Fruit fly (Drosophila melanogaster) whole organism, embryonic: ENCODE data around the gene amn.
A peak's percentile ranks its signal among the peaks of the same experiment; 100 is the strongest.

Experiments used
- Bteb2 ChIP-seq: fragments of 200-800 bp; sonication (Bioruptor generic); optimal IDR thresholded peaks from 2 replicates; lab custom pipeline; 2016; ENCODE audit warnings: missing biosample characterization, missing genetic modification characterization
- CG1024 ChIP-seq: fragments of 200-800 bp; sonication (Bioruptor generic); IDR thresholded peaks from 2 replicates; pipeline ENCODE4 v1.3.6; 2022; ENCODE audit warnings: missing biosample characterization, missing genetic modification characterization
- CG10267 ChIP-seq: fragments of 200-800 bp; sonication (Bioruptor generic); optimal IDR thresholded peaks from 2 replicates; lab custom pipeline; 2018; ENCODE audit warnings: missing biosample characterization, mild to moderate bottlenecking, missing genetic modification characterization, moderate library complexity
- CG10321 ChIP-seq: fragments of 200-800 bp; sonication (Bioruptor generic); IDR thresholded peaks from 2 replicates; pipeline ENCODE4 v1.3.6; 2022; ENCODE audit warnings: missing biosample characterization, missing genetic modification characterization
- CG13624 ChIP-seq: fragments of 200-800 bp; sonication (Bioruptor generic); optimal IDR thresholded peaks from 2 replicates; lab custom pipeline; 2016; ENCODE audit warnings: missing biosample characterization, missing genetic modification characterization
- CG14441 ChIP-seq: fragments of 200-800 bp; sonication (Bioruptor generic); IDR thresholded peaks from 2 replicates; pipeline ENCODE4 v1.3.6; 2022; ENCODE audit warnings: missing biosample characterization, missing genetic modification characterization
- CG14710 ChIP-seq: fragments of 200-800 bp; sonication (Bioruptor generic); optimal IDR thresholded peaks from 3 replicates; lab custom pipeline; 2019; ENCODE audit warnings: missing biosample characterization, mild to moderate bottlenecking, missing genetic modification characterization, moderate library complexity
- CG1647 ChIP-seq: fragments of 200-800 bp; sonication (Bioruptor generic); optimal IDR thresholded peaks from 3 replicates; lab custom pipeline; 2016; ENCODE audit warnings: missing biosample characterization, missing genetic modification characterization
- CG17612 ChIP-seq: fragments of 200-800 bp; sonication (Bioruptor generic); IDR thresholded peaks from 2 replicates; pipeline ENCODE4 v1.3.6; 2022; ENCODE audit warnings: missing biosample characterization, missing genetic modification characterization
- CG18599 ChIP-seq: fragments of 200-800 bp; sonication (Bioruptor generic); optimal IDR thresholded peaks from 3 replicates; lab custom pipeline; 2017; ENCODE audit warnings: missing biosample characterization, missing genetic modification characterization, mild to moderate bottlenecking, moderate library complexity, missing genetic modification reagents
- CG2712 ChIP-seq: fragments of 200-800 bp; optimal IDR thresholded peaks from 3 replicates; lab custom pipeline; 2019; ENCODE audit warnings: missing biosample characterization, mild to moderate bottlenecking, missing genetic modification characterization, moderate library complexity
- CG33213 ChIP-seq: fragments of 200-800 bp; sonication (Bioruptor generic); optimal IDR thresholded peaks from 3 replicates; lab custom pipeline; 2016; ENCODE audit warnings: missing biosample characterization, missing genetic modification characterization
- CG4328 ChIP-seq: fragments of 200-800 bp; sonication (Bioruptor generic); optimal IDR thresholded peaks from 3 replicates; lab custom pipeline; 2017; ENCODE audit warnings: missing biosample characterization, missing genetic modification reagents, missing genetic modification characterization
- CG43689 ChIP-seq: fragments of 200-800 bp; sonication (Bioruptor generic); IDR thresholded peaks from 2 replicates; pipeline ENCODE4 v1.3.6; 2022; ENCODE audit warnings: missing biosample characterization, missing genetic modification characterization
- CG4820 ChIP-seq: fragments of 200-800 bp; sonication (Bioruptor generic); optimal IDR thresholded peaks from 3 replicates; lab custom pipeline; 2016; ENCODE audit warnings: missing biosample characterization, missing genetic modification characterization
- CG5245 ChIP-seq: fragments of 200-800 bp; sonication (Bioruptor generic); optimal IDR thresholded peaks from 3 replicates; lab custom pipeline; 2016; ENCODE audit warnings: missing biosample characterization, missing genetic modification characterization
- CG6683 ChIP-seq: fragments of 200-800 bp; sonication (Bioruptor generic); optimal IDR thresholded peaks from 2 replicates; lab custom pipeline; 2017; ENCODE audit warnings: missing biosample characterization, mild to moderate bottlenecking, missing genetic modification characterization, missing genetic modification reagents
- CG6791 ChIP-seq: fragments of 200-800 bp; sonication (Bioruptor generic); IDR thresholded peaks from 3 replicates; pipeline ENCODE4 v1.3.6; 2022; ENCODE audit warnings: missing biosample characterization, missing genetic modification characterization; ENCODE audit not compliant: partially characterized antibody
- CG7987 ChIP-seq: fragments of 200-800 bp; sonication (Bioruptor generic); optimal IDR thresholded peaks from 2 replicates; lab custom pipeline; 2018; ENCODE audit warnings: missing biosample characterization, mild to moderate bottlenecking, missing genetic modification characterization, moderate library complexity
- D ChIP-seq, 2 experiments: fragments of 200-800 bp in 1 of 2; fragments of >200 bp in 1 of 2; sonication (Bioruptor generic) in 1 of 2; optimal IDR thresholded peaks; 2 replicates in 1 of 2; 3 replicates in 1 of 2; lab custom pipeline; 2017; ENCODE audit warnings: mild to moderate bottlenecking in 1 of 2, missing biosample characterization in 1 of 2, missing genetic modification characterization in 1 of 2, missing genetic modification reagents in 1 of 2
- Dad ChIP-seq: fragments of 200-800 bp; sonication (Bioruptor generic); optimal IDR thresholded peaks from 3 replicates; lab custom pipeline; 2016; ENCODE audit warnings: missing biosample characterization, missing genetic modification characterization
- Doc3 ChIP-seq: fragments of 200-800 bp; sonication (Bioruptor generic); IDR thresholded peaks from 3 replicates; pipeline ENCODE4 v1.3.6; 2022; ENCODE audit warnings: missing biosample characterization, missing genetic modification characterization; ENCODE audit not compliant: partially characterized antibody
- HmgZ ChIP-seq: fragments of 200-800 bp; sonication (Bioruptor generic); optimal IDR thresholded peaks from 2 replicates; lab custom pipeline; 2018; ENCODE audit warnings: missing biosample characterization, mild to moderate bottlenecking, missing genetic modification characterization
- Hr3 ChIP-seq: fragments of 200-800 bp; sonication (Bioruptor generic); optimal IDR thresholded peaks from 3 replicates; lab custom pipeline; 2016; ENCODE audit warnings: missing biosample characterization, missing genetic modification characterization
- Hsf ChIP-seq: fragments of 200-800 bp; sonication (Bioruptor generic); optimal IDR thresholded peaks from 3 replicates; lab custom pipeline; 2016; ENCODE audit warnings: missing biosample characterization, missing genetic modification characterization
- Kr ChIP-seq: fragments of 200-800 bp; sonication (Bioruptor generic); optimal IDR thresholded peaks from 2 replicates; lab custom pipeline; 2017; ENCODE audit warnings: missing biosample characterization, mild to moderate bottlenecking, missing genetic modification characterization
- Nf-YC ChIP-seq: fragments of 200-800 bp; optimal IDR thresholded peaks from 3 replicates; lab custom pipeline; 2019; ENCODE audit warnings: missing biosample characterization, mild to moderate bottlenecking, missing genetic modification characterization, moderate library complexity
- Opbp ChIP-seq: fragments of 200-800 bp; sonication (Bioruptor generic); IDR thresholded peaks from 3 replicates; pipeline ENCODE4 v1.3.6; 2022; ENCODE audit warnings: missing biosample characterization, missing genetic modification characterization; ENCODE audit not compliant: partially characterized antibody
- Optix ChIP-seq: fragments of 200-800 bp; sonication (Bioruptor generic); IDR thresholded peaks from 3 replicates; pipeline ENCODE4 v1.3.6; 2022; ENCODE audit warnings: missing biosample characterization, missing genetic modification characterization
- Poxn ChIP-seq: fragments of 200-800 bp; sonication (Bioruptor generic); IDR thresholded peaks from 2 replicates; pipeline ENCODE4 v1.3.6; 2022; ENCODE audit warnings: missing biosample characterization, missing genetic modification characterization
- Ssrp ChIP-seq: fragments of 200-800 bp; sonication (Bioruptor generic); optimal IDR thresholded peaks from 2 replicates; lab custom pipeline; 2018; ENCODE audit warnings: missing biosample characterization, mild to moderate bottlenecking, missing genetic modification characterization, moderate library complexity
- ab ChIP-seq: fragments of 200-800 bp; sonication (Bioruptor generic); optimal IDR thresholded peaks from 2 replicates; lab custom pipeline; 2016; ENCODE audit warnings: missing biosample characterization, missing genetic modification characterization
- bigmax ChIP-seq: fragments of 200-800 bp; sonication (Bioruptor generic); optimal IDR thresholded peaks from 2 replicates; lab custom pipeline; 2018; ENCODE audit warnings: missing biosample characterization, mild to moderate bottlenecking, missing genetic modification characterization
- danr ChIP-seq: fragments of 200-800 bp; sonication (Bioruptor generic); IDR thresholded peaks from 2 replicates; pipeline ENCODE4 v1.3.6; 2022; ENCODE audit warnings: missing biosample characterization, missing genetic modification characterization
- emc ChIP-seq: fragments of 200-800 bp; sonication (Bioruptor generic); optimal IDR thresholded peaks from 2 replicates; lab custom pipeline; 2016; ENCODE audit warnings: missing biosample characterization, missing genetic modification characterization
- grn ChIP-seq: fragments of 200-800 bp; sonication (Bioruptor generic); optimal IDR thresholded peaks from 3 replicates; lab custom pipeline; 2017; ENCODE audit warnings: missing biosample characterization, missing genetic modification characterization
- kah ChIP-seq: fragments of 200-800 bp; sonication (Bioruptor generic); optimal IDR thresholded peaks from 2 replicates; lab custom pipeline; 2018; ENCODE audit warnings: missing biosample characterization, mild to moderate bottlenecking, missing genetic modification characterization
- nerfin-1 ChIP-seq: fragments of 200-800 bp; sonication (Bioruptor generic); optimal IDR thresholded peaks from 3 replicates; lab custom pipeline; 2019; ENCODE audit warnings: missing biosample characterization, mild to moderate bottlenecking, missing genetic modification characterization, moderate library complexity
- nerfin-2 ChIP-seq: fragments of 200-800 bp; sonication (Bioruptor generic); IDR thresholded peaks from 2 replicates; pipeline ENCODE4 v1.3.6; 2022; ENCODE audit warnings: missing biosample characterization, missing genetic modification characterization; ENCODE audit not compliant: partially characterized antibody
- peb ChIP-seq: fragments of 200-800 bp; sonication (Bioruptor generic); IDR thresholded peaks from 2 replicates; pipeline ENCODE4 v1.3.6; 2022; ENCODE audit warnings: missing biosample characterization, missing genetic modification characterization
- repo ChIP-seq: fragments of 200-800 bp; sonication (Bioruptor generic); optimal IDR thresholded peaks from 2 replicates; lab custom pipeline; 2016; ENCODE audit warnings: missing biosample characterization, missing genetic modification characterization
- rib ChIP-seq: fragments of 200-800 bp; sonication (Bioruptor generic); IDR thresholded peaks from 2 replicates; pipeline ENCODE4 v1.3.6; 2022; ENCODE audit warnings: missing biosample characterization, missing genetic modification characterization
- ro ChIP-seq: fragments of 200-800 bp; sonication (Bioruptor generic); IDR thresholded peaks from 2 replicates; pipeline ENCODE4 v1.3.6; 2022; ENCODE audit warnings: missing biosample characterization, missing genetic modification characterization
- run ChIP-seq: fragments of 200-800 bp; sonication (Bioruptor generic); optimal IDR thresholded peaks from 3 replicates; lab custom pipeline; 2018; ENCODE audit warnings: missing biosample characterization, mild to moderate bottlenecking, missing genetic modification characterization
- salm ChIP-seq: fragments of 200-800 bp; sonication (Bioruptor generic); optimal IDR thresholded peaks from 2 replicates; lab custom pipeline; 2018; ENCODE audit warnings: missing biosample characterization, mild to moderate bottlenecking, missing genetic modification characterization
- slbo ChIP-seq: fragments of 200-800 bp; sonication (Bioruptor generic); IDR thresholded peaks from 2 replicates; pipeline ENCODE4 v1.3.6; 2022; ENCODE audit warnings: missing biosample characterization, missing genetic modification characterization
- so ChIP-seq: fragments of 200-800 bp; sonication (Bioruptor generic); IDR thresholded peaks from 3 replicates; pipeline ENCODE4 v1.3.6; 2022; ENCODE audit warnings: missing biosample characterization, missing genetic modification characterization
- twi ChIP-seq: fragments of 200-800 bp; optimal IDR thresholded peaks from 2 replicates; lab custom pipeline; 2019; ENCODE audit warnings: missing biosample characterization, mild to moderate bottlenecking, missing genetic modification characterization, moderate library complexity
- usp ChIP-seq: fragments of >200 bp; optimal IDR thresholded peaks from 2 replicates; lab custom pipeline; 2017; ENCODE audit warnings: missing biosample characterization, missing genetic modification characterization
- wek ChIP-seq: fragments of 200-800 bp; sonication (Bioruptor generic); optimal IDR thresholded peaks from 3 replicates; lab custom pipeline; 2018; ENCODE audit warnings: missing biosample characterization, mild to moderate bottlenecking, missing genetic modification characterization, moderate library complexity

amn gene

DNA sequence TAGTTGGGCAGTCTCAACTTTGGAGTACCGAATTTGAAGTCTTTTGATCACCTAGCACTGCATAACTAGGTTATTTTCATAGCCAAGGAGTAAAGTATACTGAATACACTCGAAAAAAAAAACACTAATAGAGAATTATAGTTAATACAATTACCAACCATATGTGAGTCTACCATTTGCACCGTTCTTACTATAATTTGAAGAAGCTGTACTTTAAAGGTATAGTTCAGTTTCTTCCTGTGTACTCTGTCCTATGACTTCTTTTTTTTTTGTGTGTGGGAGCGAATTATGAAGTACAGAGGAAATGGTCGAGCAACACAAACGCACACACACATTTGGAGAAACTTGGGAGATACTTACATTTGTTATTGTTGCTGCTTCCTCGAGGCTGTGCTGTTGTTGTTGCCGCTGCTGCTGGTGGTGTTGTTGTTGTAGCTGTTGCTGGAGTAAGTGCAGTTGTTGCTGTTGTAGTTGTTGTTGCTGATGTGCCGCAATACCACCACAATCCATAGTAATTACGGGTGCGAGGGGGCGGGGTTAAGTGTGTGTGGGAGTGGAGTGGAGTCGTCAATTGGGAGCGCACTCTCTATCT is 39.3 kb downstream of the amn start (continued):
- TF ChIP-seq Bteb2 (peak; percentile 83), CG6791 (GFP tag; lab: Robert Waterston, UW) (no peak), CG43689 (GFP tag; lab: Robert Waterston, UW) (peak; percentile 55; the same call in 1 of the 2 replicates), twi (peak; percentile 45), CG10321 (GFP tag; lab: Robert Waterston, UW) (0 out of 2 replicates have a peak, but pooled peaks have one; percentile 48), ro (GFP tag; lab: Robert Waterston, UW) (peak; percentile 67), CG4820 (GFP tag; lab: Kevin White, UChicago) (peak; percentile 95), so (GFP tag; lab: Robert Waterston, UW) (peak; percentile 74; the same call in 2 of the 3 replicates), HmgZ (tag; lab: Kevin White, UChicago) (peak; percentile 82), CG7987 (GFP tag; lab: Kevin White, UChicago) (peak; percentile 43), danr (GFP tag; lab: Robert Waterston, UW) (peak; percentile 56), repo (GFP tag; lab: Kevin White, UChicago) (peak; percentile 80), CG5245 (peak; percentile 89), Nf-YC (tag; lab: Kevin White, UChicago) (no peak), CG1647 (peak; percentile 89), bigmax (GFP tag; lab: Kevin White, UChicago) (no peak), rib (GFP tag; lab: Robert Waterston, UW) (no peak), D (optimal IDR thresholded peaks at IDR 0.05; lab: Kevin White, UChicago) (no peak), D (GFP tag; optimal IDR thresholded peaks at IDR 0.05; lab: Kevin White, UChicago) (peak; percentile 95), CG17612 (peak; percentile 70; the same call in 1 of the 2 replicates), Opbp (GFP tag; lab: Robert Waterston, UW) (no peak), CG1024 (GFP tag; lab: Robert Waterston, UW) (peak; percentile 87), CG2712 (tag; lab: Kevin White, UChicago) (peak; percentile 89), ab (GFP tag; lab: Kevin White, UChicago) (peak; percentile 91), CG4328 (peak; percentile 50), CG18599 (peak; percentile 82), Optix (GFP tag; lab: Robert Waterston, UW) (peak; percentile 70), CG14441 (GFP tag; lab: Robert Waterston, UW) (peak; percentile 84), run (tag; lab: Kevin White, UChicago) (peak; percentile 50), CG33213 (peak; percentile 89), emc (GFP tag; lab: Kevin White, UChicago) (peak; percentile 66), Doc3 (GFP tag; lab: Robert Waterston, UW) (no peak), usp (GFP tag; lab: Kevin White, UChicago) (no peak), Hsf (peak; percentile 94), wek (GFP tag; lab: Kevin White, UChicago) (peak; percentile 60), nerfin-1 (tag; lab: Kevin White, UChicago) (peak; percentile 77), peb (peak; percentile 83), CG14710 (peak; percentile 95), salm (tag; lab: Kevin White, UChicago) (peak; percentile 85), CG10267 (peak; percentile 89), CG6683 (GFP tag; lab: Kevin White, UChicago) (peak; percentile 34), slbo (GFP tag; lab: Robert Waterston, UW) (peak; percentile 76), grn (peak; percentile 40), Ssrp (tag; lab: Kevin White, UChicago) (peak; percentile 95), Dad (peak; percentile 80), Hr3 (GFP tag; lab: Kevin White, UChicago) (peak; percentile 89), CG13624 (GFP tag; lab: Kevin White, UChicago) (peak; percentile 82), kah (peak; percentile 71), nerfin-2 (GFP tag; lab: Robert Waterston, UW) (no peak), Kr (GFP tag; lab: Kevin White, UChicago) (peak; percentile 74), Poxn (no peak)
